Fruit fly (Drosophila melanogaster) S2 (cell line): ENCODE measurements around the gene Top3alpha.

Experiments used
- CG8478 ChIP-seq: fragments of >200 bp; optimal IDR thresholded peaks from 2 replicates; lab custom pipeline; 2018
- CTCF ChIP-seq, 2 experiments: fragments of >200 bp; optimal IDR thresholded peaks; 2 replicates each; lab custom pipeline; 2018

- TF ChIP-seq CG8478 (lab: Kevin White, UChicago) (no peak), CTCF (optimal IDR thresholded peaks at IDR 0.05; lab: Kevin White, UChicago) (no peak)
These were observed 8.4 kb downstream of the Top3alpha start for dm6 chr2L:19506323-19506722.
